Worm (Caenorhabditis elegans): ENCODE data around the gene cpg-20.

Gene cpg-20

ce11 chrIV:6083550-6084041 lies 7.6 kb upstream of the cpg-20 start, which contains the start of gene ugt-20 (continued):
- TF ChIP-seq sup-37 (GFP tag; optimal IDR thresholded peaks at IDR 0.05) = no peak

- TF ChIP-seq irx-1 (tag; optimal IDR thresholded peaks at IDR 0.05) (no peak), lin-14 (GFP tag; optimal IDR thresholded peaks at IDR 0.05) (no peak), snpc-4 (tag; optimal IDR thresholded peaks at IDR 0.05) (no peak), elt-3 (tag; optimal IDR thresholded peaks at IDR 0.05) (peak in 3 of 6 experiments; percentile 30 to 88 (median 61)), C04F5.9 (tag; optimal IDR thresholded peaks at IDR 0.05) (no peak), hlh-17 (GFP tag; optimal IDR thresholded peaks at IDR 0.05; ENCODE audit: borderline replicate concordance) (no peak), vab-15 (tag; optimal IDR thresholded peaks at IDR 0.05) (no peak), blmp-1 (tag; optimal IDR thresholded peaks at IDR 0.05) (no peak), lin-35 (GFP tag; optimal IDR thresholded peaks at IDR 0.05) (peak in 1 of 2 experiments; percentile 35), swsn-7 (tag; optimal IDR thresholded peaks at IDR 0.05) (no peak), fkh-8 (tag; optimal IDR thresholded peaks at IDR 0.05) (no peak), nhr-11 (tag; optimal IDR thresholded peaks at IDR 0.05) (no peak), fkh-10 (GFP tag; optimal IDR thresholded peaks at IDR 0.05) (no peak), efl-1 (optimal IDR thresholded peaks at IDR 0.05) (no peak), efl-1 (GFP tag; optimal IDR thresholded peaks at IDR 0.05 in 1 of 2) (no peak), jun-1 (tag; optimal IDR thresholded peaks at IDR 0.05) (no peak), sup-37 (GFP tag; optimal IDR thresholded peaks at IDR 0.05) (no peak), ama-1 (optimal IDR thresholded peaks at IDR 0.05) (no peak), sptf-1 (tag; optimal IDR thresholded peaks at IDR 0.05) (no peak), ces-1 (GFP tag; optimal IDR thresholded peaks at IDR 0.05) (no peak), nhr-71 (tag; optimal IDR thresholded peaks at IDR 0.05) (no peak), nhr-19 (GFP tag; conservative IDR thresholded peaks at IDR 0.05) (no peak), ceh-8 (GFP tag; optimal IDR thresholded peaks at IDR 0.05) (no peak), nhr-20 (tag; optimal IDR thresholded peaks at IDR 0.05) (peak; percentile 15), unc-98 (GFP tag; IDR thresholded peaks at IDR 0.05) (no peak), rnt-1 (tag; optimal IDR thresholded peaks at IDR 0.05) (no peak), fos-1 (tag; optimal IDR thresholded peaks at IDR 0.05) (no peak), pqm-1 (tag; optimal IDR thresholded peaks at IDR 0.05) (no peak)
Measured at ce11 chrIV:6079925-6080324, 3.9 kb upstream of the cpg-20 start, which contains the start of gene ugt-19. ugt-19 (minus strand) TSS chrIV:6079952.

- TF ChIP-seq ceh-90 (tag; optimal IDR thresholded peaks at IDR 0.05) = no peak
- TF ChIP-seq ceh-82 (tag; optimal IDR thresholded peaks at IDR 0.05) = no peak
- TF ChIP-seq ztf-11 (tag; optimal IDR thresholded peaks at IDR 0.05) = no peak
- no peak for TF ChIP-seq ama-1 (optimal IDR thresholded peaks at IDR 0.05)
- TF ChIP-seq ztf-4 (tag; optimal IDR thresholded peaks at IDR 0.05) = no peak
- TF ChIP-seq nhr-85 (tag) = no peak
- no peak for TF ChIP-seq dsc-1 (tag; optimal IDR thresholded peaks at IDR 0.05)
- no peak for TF ChIP-seq ceh-63 (GFP tag; optimal IDR thresholded peaks at IDR 0.05)
- TF ChIP-seq sup-37 (GFP tag; optimal IDR thresholded peaks at IDR 0.05) = no peak
- TF ChIP-seq nhr-19 (GFP tag; conservative IDR thresholded peaks at IDR 0.05) = no peak
- TF ChIP-seq pax-3 (tag; optimal IDR thresholded peaks at IDR 0.05) = no peak
- TF ChIP-seq lin-13 (GFP tag; optimal IDR thresholded peaks at IDR 0.05) = no peak
- TF ChIP-seq Y116A8C.19 (tag; optimal IDR thresholded peaks at IDR 0.05; ENCODE audit: borderline replicate concordance) = no peak
- no peak for TF ChIP-seq vab-15 (tag; optimal IDR thresholded peaks at IDR 0.05)
- no peak for TF ChIP-seq ets-5 (GFP tag; IDR thresholded peaks at IDR 0.05)
- TF ChIP-seq pqm-1 (tag; optimal IDR thresholded peaks at IDR 0.05) = no peak
- TF ChIP-seq fkh-10 (GFP tag; optimal IDR thresholded peaks at IDR 0.05) = no peak
- no peak for TF ChIP-seq lin-35 (GFP tag; optimal IDR thresholded peaks at IDR 0.05)
Measured at ce11 chrIV:6071026-6071425, 5.0 kb downstream of the cpg-20 start.
